Worm (Caenorhabditis elegans) whole organism, early embryonic: ENCODE results near the gene Y17G7B.18.

ENCODE experiments used
- B0310.2 ChIP-seq: sonication (generic microtip); optimal IDR thresholded peaks from 2 replicates; lab custom pipeline; 2016; ENCODE audit warnings: mild to moderate bottlenecking, missing genetic modification characterization, missing compliant biosample characterization
- F13C5.2 ChIP-seq: sonication (generic microtip); optimal IDR thresholded peaks from 2 replicates; lab custom pipeline; 2017; ENCODE audit warnings: mild to moderate bottlenecking, missing genetic modification characterization, inconsistent platforms, missing compliant biosample characterization
- aly-1 ChIP-seq: sonication (generic microtip); optimal IDR thresholded peaks from 2 replicates; lab custom pipeline; 2016; ENCODE audit warnings: missing genetic modification characterization, missing compliant biosample characterization
- ama-1 ChIP-seq: fragments of 150-350 bp; optimal IDR thresholded peaks from 2 replicates; lab custom pipeline; 2014
- ceh-13 ChIP-seq: fragments of 200-800 bp; sonication (Bioruptor generic); optimal IDR thresholded peaks from 2 replicates; lab custom pipeline; 2018; ENCODE audit warnings: mild to moderate bottlenecking, missing genetic modification characterization, missing compliant biosample characterization
- ceh-36 ChIP-seq: sonication (generic microtip); optimal IDR thresholded peaks from 2 replicates; lab custom pipeline; 2016; ENCODE audit warnings: missing genetic modification characterization, inconsistent platforms, missing compliant biosample characterization
- ets-7 ChIP-seq: sonication (generic microtip); optimal IDR thresholded peaks from 2 replicates; lab custom pipeline; 2016; ENCODE audit warnings: missing genotype, missing genetic modification characterization, missing compliant biosample characterization
- flt-1 ChIP-seq: fragments of 200-800 bp; sonication (Bioruptor generic); IDR thresholded peaks from 2 replicates; pipeline ENCODE4 v1.3.6; 2022; ENCODE audit warnings: missing genetic modification characterization, missing compliant biosample characterization
- hmbx-1 ChIP-seq: sonication (generic microtip); optimal IDR thresholded peaks from 2 replicates; lab custom pipeline; 2016; ENCODE audit warnings: mild to moderate bottlenecking, missing genetic modification characterization, missing compliant biosample characterization
- hmg-4 ChIP-seq: fragments of 200-800 bp; sonication (Bioruptor generic); optimal IDR thresholded peaks from 2 replicates; lab custom pipeline; 2018; ENCODE audit warnings: mild to moderate bottlenecking, missing genetic modification characterization, missing compliant biosample characterization
- hnd-1 ChIP-seq: sonication (generic microtip); optimal IDR thresholded peaks from 2 replicates; lab custom pipeline; 2016; ENCODE audit warnings: missing genetic modification characterization, missing compliant biosample characterization
- pes-1 ChIP-seq: fragments of 200-800 bp; sonication (Bioruptor generic); IDR thresholded peaks from 2 replicates; pipeline ENCODE4 v1.3.6; 2022; ENCODE audit warnings: missing genetic modification reagents, missing genetic modification characterization, missing compliant biosample characterization
- scrt-1 ChIP-seq: fragments of 200-800 bp; sonication (Bioruptor generic); IDR thresholded peaks from 2 replicates; pipeline ENCODE4 v1.3.6; 2022; ENCODE audit warnings: missing genetic modification characterization, missing compliant biosample characterization
- sea-1 ChIP-seq: fragments of 200-800 bp; sonication (Bioruptor generic); conservative IDR thresholded peaks from 2 replicates; pipeline ENCODE4 v1.3.6; 2022; ENCODE audit warnings: missing genetic modification characterization, missing compliant biosample characterization
- tbx-11 ChIP-seq: fragments of 200-800 bp; sonication (Bioruptor generic); IDR thresholded peaks from 2 replicates; pipeline ENCODE4 v1.3.6; 2022; ENCODE audit warnings: missing genetic modification characterization, missing compliant biosample characterization
- tbx-37 ChIP-seq: fragments of 200-800 bp; sonication (Bioruptor generic); conservative IDR thresholded peaks from 2 replicates; pipeline ENCODE4 v1.3.6; 2022; ENCODE audit warnings: missing genetic modification reagents, missing genetic modification characterization, missing compliant biosample characterization
- tra-4 ChIP-seq: sonication (generic microtip); optimal IDR thresholded peaks from 2 replicates; lab custom pipeline; 2017; ENCODE audit warnings: missing genetic modification characterization, missing compliant biosample characterization

The Y17G7B.18 gene

ce11 chrII:12089616-12090215 is 17.9 kb downstream of the Y17G7B.18 start:
- TF ChIP-seq aly-1 (tag; lab: Kevin White, UChicago) (no peak), tbx-11 (GFP tag; lab: Robert Waterston, UW) (no peak), ceh-36 (tag; lab: Kevin White, UChicago) (no peak), F13C5.2 (tag; lab: Kevin White, UChicago) (no peak), scrt-1 (GFP tag; lab: Robert Waterston, UW) (no peak), tra-4 (tag; lab: Kevin White, UChicago) (no peak), pes-1 (GFP tag; lab: Robert Waterston, UW) (no peak), ama-1 (lab: Kevin White, UChicago) (no peak)

ce11 chrII:12088833-12089232 is 18.8 kb downstream of the Y17G7B.18 start, which contains the start of gene cnt-1:
Gene cnt-1 (minus strand): TSS chrII:12088868.
- TF ChIP-seq tbx-11 (GFP tag; lab: Robert Waterston, UW) (no peak), B0310.2 (tag; lab: Kevin White, UChicago) (no peak)

- no peak for TF ChIP-seq scrt-1 (GFP tag; lab: Robert Waterston, UW)
- no peak for TF ChIP-seq ama-1 (lab: Kevin White, UChicago)
- TF ChIP-seq ceh-36 (tag; lab: Kevin White, UChicago) = no peak
- TF ChIP-seq hmg-4 (GFP tag; lab: Kevin White, UChicago) = no peak
- no peak for TF ChIP-seq hnd-1 (tag; lab: Kevin White, UChicago)
- TF ChIP-seq tra-4 (tag; lab: Kevin White, UChicago) = no peak
- TF ChIP-seq tbx-37 (GFP tag; lab: Robert Waterston, UW) = no peak
- no peak for TF ChIP-seq aly-1 (tag; lab: Kevin White, UChicago)
- no peak for TF ChIP-seq ceh-13 (GFP tag; lab: Kevin White, UChicago)
- no peak for TF ChIP-seq ets-7 (tag; lab: Kevin White, UChicago)
- no peak for TF ChIP-seq tbx-11 (GFP tag; lab: Robert Waterston, UW)
- no peak for TF ChIP-seq sea-1 (GFP tag; lab: Robert Waterston, UW)
- TF ChIP-seq flt-1 (GFP tag; lab: Robert Waterston, UW) = no peak
- no peak for TF ChIP-seq pes-1 (GFP tag; lab: Robert Waterston, UW)
Observed at ce11 chrII:12081454-12081853, 26.2 kb downstream of the Y17G7B.18 start.

- TF ChIP-seq tbx-37 (GFP tag; lab: Robert Waterston, UW) = no peak
- no peak for TF ChIP-seq ets-7 (tag; lab: Kevin White, UChicago)
- no peak for TF ChIP-seq sea-1 (GFP tag; lab: Robert Waterston, UW)
- no peak for TF ChIP-seq hnd-1 (tag; lab: Kevin White, UChicago)
- no peak for TF ChIP-seq scrt-1 (GFP tag; lab: Robert Waterston, UW)
- TF ChIP-seq flt-1 (GFP tag; lab: Robert Waterston, UW) = no peak
- no peak for TF ChIP-seq ceh-13 (GFP tag; lab: Kevin White, UChicago)
- TF ChIP-seq F13C5.2 (tag; lab: Kevin White, UChicago) = no peak
- no peak for TF ChIP-seq aly-1 (tag; lab: Kevin White, UChicago)
- no peak for TF ChIP-seq B0310.2 (tag; lab: Kevin White, UChicago)
- TF ChIP-seq ama-1 (lab: Kevin White, UChicago) = no peak
- TF ChIP-seq hmg-4 (GFP tag; lab: Kevin White, UChicago) = no peak
- TF ChIP-seq hmbx-1 (tag; lab: Kevin White, UChicago) = no peak
- TF ChIP-seq pes-1 (GFP tag; lab: Robert Waterston, UW) = no peak
- TF ChIP-seq ceh-36 (tag; lab: Kevin White, UChicago) = no peak
- TF ChIP-seq tbx-11 (GFP tag; lab: Robert Waterston, UW) = no peak
- no peak for TF ChIP-seq tra-4 (tag; lab: Kevin White, UChicago)
Observed at ce11 chrII:12080015-12080414, 27.6 kb downstream of the Y17G7B.18 start.

- TF ChIP-seq hmbx-1 (tag; lab: Kevin White, UChicago) (no peak), ama-1 (lab: Kevin White, UChicago) (no peak), aly-1 (tag; lab: Kevin White, UChicago) (no peak), hmg-4 (GFP tag; lab: Kevin White, UChicago) (no peak), ceh-13 (GFP tag; lab: Kevin White, UChicago) (no peak), ets-7 (tag; lab: Kevin White, UChicago) (no peak), sea-1 (GFP tag; lab: Robert Waterston, UW) (no peak), pes-1 (GFP tag; lab: Robert Waterston, UW) (no peak), tbx-37 (GFP tag; lab: Robert Waterston, UW) (no peak), flt-1 (GFP tag; lab: Robert Waterston, UW) (no peak), scrt-1 (GFP tag; lab: Robert Waterston, UW) (no peak), B0310.2 (tag; lab: Kevin White, UChicago) (no peak), tra-4 (tag; lab: Kevin White, UChicago) (no peak), ceh-36 (tag; lab: Kevin White, UChicago) (no peak), hnd-1 (tag; lab: Kevin White, UChicago) (no peak), tbx-11 (GFP tag; lab: Robert Waterston, UW) (no peak), F13C5.2 (tag; lab: Kevin White, UChicago) (no peak)
Observed at ce11 chrII:12077281-12077680, 30.4 kb downstream of the Y17G7B.18 start.

- TF ChIP-seq sea-1 (GFP tag; lab: Robert Waterston, UW) (peak; percentile 46; the same call in 1 of the 2 replicates), flt-1 (GFP tag; lab: Robert Waterston, UW) (no peak)
Observed at ce11 chrII:12076355-12076754, 31.3 kb downstream of the Y17G7B.18 start.

- no peak for TF ChIP-seq tra-4 (tag; lab: Kevin White, UChicago)
- no peak for TF ChIP-seq tbx-11 (GFP tag; lab: Robert Waterston, UW)
- TF ChIP-seq ceh-36 (tag; lab: Kevin White, UChicago) = no peak
- no peak for TF ChIP-seq hmbx-1 (tag; lab: Kevin White, UChicago)
- no peak for TF ChIP-seq sea-1 (GFP tag; lab: Robert Waterston, UW)
- TF ChIP-seq tbx-37 (GFP tag; lab: Robert Waterston, UW) = no peak
- no peak for TF ChIP-seq pes-1 (GFP tag; lab: Robert Waterston, UW)
- TF ChIP-seq aly-1 (tag; lab: Kevin White, UChicago) = no peak
- no peak for TF ChIP-seq ama-1 (lab: Kevin White, UChicago)
- no peak for TF ChIP-seq hmg-4 (GFP tag; lab: Kevin White, UChicago)
- TF ChIP-seq F13C5.2 (tag; lab: Kevin White, UChicago) = no peak
- TF ChIP-seq ceh-13 (GFP tag; lab: Kevin White, UChicago) = no peak
Observed at ce11 chrII:12071243-12071642, 36.4 kb downstream of the Y17G7B.18 start.
